Fruit fly (Drosophila melanogaster): ENCODE results near the gene Rm62.

- no peak for TF ChIP-seq Lpt (GFP tag; optimal IDR thresholded peaks at IDR 0.05)
- no peak for TF ChIP-seq Met (GFP tag; optimal IDR thresholded peaks at IDR 0.05)
- peak; percentile 68 for TF ChIP-seq svp (GFP tag)
- TF ChIP-seq Hr38 (GFP tag; optimal IDR thresholded peaks at IDR 0.05): no peak
- TF ChIP-seq Eip93F (GFP tag; optimal IDR thresholded peaks at IDR 0.05): no peak
- TF ChIP-seq Hr39 (GFP tag; optimal IDR thresholded peaks at IDR 0.05): no peak
Observed at dm6 chr3R:6027674-6028073, 19.3 kb upstream of the Rm62 start.
